Worm (Caenorhabditis elegans): Measurements from ENCODE around the gene Y41C4A.12.

Y41C4A.12 gene

DNA sequence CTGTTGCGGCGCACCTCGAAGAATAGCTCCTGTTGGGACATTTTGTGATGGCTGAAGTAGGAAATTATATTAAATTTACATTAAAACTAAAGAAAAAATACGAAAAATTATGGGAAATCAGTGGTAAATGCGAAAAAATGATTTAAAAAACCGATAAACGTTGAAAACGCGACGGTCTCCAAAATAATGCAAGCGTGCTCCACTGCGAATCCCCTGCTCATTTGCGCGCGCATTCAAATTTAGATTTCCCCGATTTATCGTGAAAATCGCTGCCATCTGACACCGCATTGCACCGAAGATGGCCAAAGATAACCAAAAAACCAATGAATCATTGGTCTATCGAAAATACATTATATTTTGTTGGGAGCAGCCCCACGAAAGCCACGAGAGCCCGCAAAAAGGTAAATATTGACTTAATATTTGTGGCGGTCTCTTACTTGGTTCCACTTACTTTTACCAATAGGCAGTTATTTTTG lies 7.1 kb downstream of the Y41C4A.12 start, which contains the start of the genes elb-1 and Y41C4A.11:
TSS of gene elb-1 (minus strand) at position 51 of the 476 bp plus-strand sequence.
TSS of gene Y41C4A.11 (plus strand) at position 461 of the 476 bp plus-strand sequence.
- peak; percentile 81 for TF ChIP-seq lin-15B (tag; optimal IDR thresholded peaks at IDR 0.05)
- peak; percentile 7 for TF ChIP-seq tbx-2 (tag; optimal IDR thresholded peaks at IDR 0.05)
- TF ChIP-seq unc-62 (GFP tag; optimal IDR thresholded peaks at IDR 0.05), result no peak
- no peak for TF ChIP-seq mml-1 (tag; optimal IDR thresholded peaks at IDR 0.05)
- peak; percentile 55 for TF ChIP-seq nhr-23 (tag; optimal IDR thresholded peaks at IDR 0.05)
- TF ChIP-seq ceh-28 (tag; optimal IDR thresholded peaks at IDR 0.05), result peak; percentile 37
- TF ChIP-seq skn-1 (tag; optimal IDR thresholded peaks at IDR 0.05), result peak; percentile 3
- no peak for TF ChIP-seq nhr-237 (tag; optimal IDR thresholded peaks at IDR 0.05)
- peak; percentile 98 for TF ChIP-seq pha-4 (tag; optimal IDR thresholded peaks at IDR 0.05)
- peak; percentile 85 for TF ChIP-seq hmg-11 (tag; optimal IDR thresholded peaks at IDR 0.05)
- TF ChIP-seq ama-1 (optimal IDR thresholded peaks at IDR 0.05), result no peak
- peak; percentile 47 for TF ChIP-seq nhr-25 (tag; optimal IDR thresholded peaks at IDR 0.05)
- TF ChIP-seq fos-1 (tag; optimal IDR thresholded peaks at IDR 0.05), result no peak
- peak; percentile 9 for TF ChIP-seq lin-39 (tag; optimal IDR thresholded peaks at IDR 0.05)
- no peak for TF ChIP-seq egl-27 (tag; optimal IDR thresholded peaks at IDR 0.05)
- TF ChIP-seq elt-2 (tag; optimal IDR thresholded peaks at IDR 0.05), result peak; percentile 25
- no peak for TF ChIP-seq ceh-9 (tag; optimal IDR thresholded peaks at IDR 0.05)
- TF ChIP-seq snpc-4 (tag; optimal IDR thresholded peaks at IDR 0.05), result peak; percentile 42
- peak; percentile 64 for TF ChIP-seq nfya-1 (tag; optimal IDR thresholded peaks at IDR 0.05; ENCODE audit: insufficient read depth)

DNA sequence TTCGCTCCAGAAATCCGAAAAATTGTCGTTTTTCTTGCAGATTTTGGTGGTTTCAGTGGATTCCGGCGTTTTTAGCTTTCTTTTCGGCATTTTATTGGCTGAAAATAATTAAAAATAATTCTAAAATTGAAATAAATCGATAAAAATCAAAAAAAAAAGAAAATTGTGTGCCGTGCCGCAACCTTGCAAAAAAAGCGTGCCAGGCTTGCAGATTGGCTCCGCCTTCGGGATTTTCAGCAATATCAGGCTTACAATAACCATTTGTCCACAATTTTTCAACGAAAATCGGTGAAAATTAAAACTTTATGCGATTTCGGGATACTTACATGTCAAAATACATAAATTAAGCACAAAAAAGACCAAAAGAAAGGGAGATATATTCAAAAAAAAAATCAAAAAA lies 7.9 kb downstream of the Y41C4A.12 start, which contains the start of gene Y41C4A.9:
TSS of gene Y41C4A.9 (minus strand) at position 98 of the 400 bp plus-strand sequence.
- TF ChIP-seq nhr-28 (tag; optimal IDR thresholded peaks at IDR 0.05), result no peak
- no peak for TF ChIP-seq ama-1 (optimal IDR thresholded peaks at IDR 0.05)
- no peak for TF ChIP-seq jun-1 (tag; optimal IDR thresholded peaks at IDR 0.05)
- no peak for TF ChIP-seq egl-27 (tag; optimal IDR thresholded peaks at IDR 0.05)

DNA sequence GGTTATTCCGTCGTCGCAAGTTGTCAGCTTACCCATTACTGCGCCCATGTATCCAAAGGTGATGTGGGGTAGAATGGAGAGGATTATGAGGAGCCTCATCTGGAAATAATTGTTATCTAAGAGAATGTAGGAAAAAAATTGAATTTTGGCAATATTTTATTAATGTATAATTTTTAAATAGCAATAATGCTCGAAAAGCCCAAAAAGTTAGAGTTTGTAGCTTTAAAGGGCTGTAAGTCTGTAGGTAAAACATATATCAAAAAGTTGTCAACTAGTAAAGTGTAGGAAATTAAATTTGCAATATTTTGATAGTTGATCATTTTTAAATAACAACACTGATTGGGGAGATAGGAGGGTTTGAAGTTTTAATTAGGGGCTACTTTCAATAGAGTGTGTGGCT lies 17.8 kb downstream of the Y41C4A.12 start, which contains the start of gene Y41C4A.8:
TSS of gene Y41C4A.8 (minus strand) at position 101 of the 400 bp plus-strand sequence.
- TF ChIP-seq R02D3.7 (tag; optimal IDR thresholded peaks at IDR 0.05) (no peak), hmg-11 (tag; optimal IDR thresholded peaks at IDR 0.05) (no peak), ZK546.5 (tag; optimal IDR thresholded peaks at IDR 0.05) (no peak), nhr-25 (tag; optimal IDR thresholded peaks at IDR 0.05) (no peak), nhr-77 (tag; optimal IDR thresholded peaks at IDR 0.05) (no peak), ceh-28 (tag; optimal IDR thresholded peaks at IDR 0.05) (no peak), daf-12 (tag; optimal IDR thresholded peaks at IDR 0.05) (no peak), lin-15B (tag; optimal IDR thresholded peaks at IDR 0.05) (no peak), tbx-2 (tag; optimal IDR thresholded peaks at IDR 0.05) (no peak), nhr-12 (tag; optimal IDR thresholded peaks at IDR 0.05) (no peak), fkh-2 (tag; optimal IDR thresholded peaks at IDR 0.05) (no peak), nhr-11 (tag; optimal IDR thresholded peaks at IDR 0.05) (no peak), nhr-28 (tag; optimal IDR thresholded peaks at IDR 0.05) (no peak), elt-2 (tag; optimal IDR thresholded peaks at IDR 0.05) (no peak), nhr-237 (tag; optimal IDR thresholded peaks at IDR 0.05) (no peak), fkh-10 (GFP tag; optimal IDR thresholded peaks at IDR 0.05) (no peak), elt-3 (tag; optimal IDR thresholded peaks at IDR 0.05) (no peak), aly-2 (tag; optimal IDR thresholded peaks at IDR 0.05) (no peak)

DNA sequence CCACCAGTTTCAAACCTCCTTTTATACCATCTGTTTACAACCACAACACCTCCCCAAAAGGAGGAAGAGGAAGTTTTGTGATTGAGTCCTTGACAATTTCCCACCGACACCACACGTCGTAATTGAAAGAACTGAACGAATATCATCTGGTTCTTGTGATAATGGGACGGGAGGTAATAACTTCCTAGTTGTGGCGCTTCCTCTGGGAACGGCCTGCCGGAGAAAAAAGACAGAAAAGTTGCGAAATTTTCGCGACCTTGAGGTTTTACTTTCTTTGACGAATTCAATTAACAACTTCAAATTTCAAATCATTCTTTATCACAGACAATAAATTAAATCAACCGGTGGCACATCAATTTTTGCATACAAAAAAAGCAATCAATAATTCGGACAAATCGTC lies 19.8 kb downstream of the Y41C4A.12 start, which contains the start of gene col-96:
TSS of gene col-96 (minus strand) at position 101 of the 400 bp plus-strand sequence.
- TF ChIP-seq fos-1 (tag; optimal IDR thresholded peaks at IDR 0.05) (no peak), nhr-23 (tag; optimal IDR thresholded peaks at IDR 0.05) (peak; percentile 15), nhr-28 (tag; optimal IDR thresholded peaks at IDR 0.05) (no peak), ceh-28 (tag; optimal IDR thresholded peaks at IDR 0.05) (peak; percentile 13), unc-62 (GFP tag; optimal IDR thresholded peaks at IDR 0.05) (no peak)

DNA sequence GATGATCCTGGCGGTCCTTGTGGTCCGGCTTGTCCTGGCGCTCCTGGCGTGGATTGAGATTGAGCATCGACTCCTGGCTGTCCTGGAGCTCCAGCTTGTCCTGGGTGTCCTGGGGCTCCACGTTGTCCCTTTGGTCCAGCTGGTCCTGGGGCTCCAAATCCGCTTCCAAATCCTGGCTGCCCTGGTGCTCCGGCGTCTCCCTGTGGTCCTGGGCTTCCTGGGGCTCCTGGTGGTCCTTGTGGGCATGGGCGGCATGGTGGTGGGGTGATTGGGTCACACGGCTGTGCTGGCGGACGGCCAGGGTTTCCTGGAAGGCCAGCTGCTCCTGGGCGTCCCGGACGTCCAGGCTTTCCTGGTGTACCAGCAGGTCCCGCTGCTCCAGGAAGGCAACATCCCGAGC lies 20.6 kb downstream of the Y41C4A.12 start:
- TF ChIP-seq ztf-11 (tag; optimal IDR thresholded peaks at IDR 0.05) (no peak), nhr-28 (tag; optimal IDR thresholded peaks at IDR 0.05) (no peak)

All from whole organism, L3 larva.